Worm (Caenorhabditis elegans): Measurements from ENCODE around the gene R04B5.1.
A peak's percentile ranks its signal among the peaks of the same experiment; 100 is the strongest.

R04B5.1 gene

DNA sequence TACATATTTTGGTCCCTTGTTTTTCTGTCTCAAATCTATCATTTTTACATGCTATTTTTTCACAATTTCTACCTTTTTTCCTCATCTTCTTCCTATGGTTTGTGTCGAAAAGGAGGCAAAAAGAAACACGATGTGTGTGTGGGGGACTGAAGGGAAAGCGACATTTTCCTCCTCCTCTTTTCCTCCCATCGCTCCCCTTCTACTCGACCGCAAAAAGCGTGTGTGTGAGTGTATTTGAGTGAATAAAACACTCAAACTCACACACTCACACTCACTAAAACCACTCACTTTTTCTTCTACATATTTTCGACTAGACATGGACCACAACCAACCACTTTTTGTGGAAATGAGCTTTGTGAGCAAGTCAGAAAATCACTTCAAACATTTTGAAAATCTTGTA is 36.7 kb downstream of the R04B5.1 start (continued):
- TF ChIP-seq ceh-8 (GFP tag; optimal IDR thresholded peaks at IDR 0.05) (no peak), pqm-1 (tag; optimal IDR thresholded peaks at IDR 0.05) (no peak), efl-3 (GFP tag; optimal IDR thresholded peaks at IDR 0.05) (no peak), tbx-2 (tag; optimal IDR thresholded peaks at IDR 0.05) (no peak), lin-39 (tag; optimal IDR thresholded peaks at IDR 0.05) (no peak), mef-2 (tag; optimal IDR thresholded peaks at IDR 0.05) (no peak), mdl-1 (tag; optimal IDR thresholded peaks at IDR 0.05) (no peak), grh-1 (GFP tag; IDR thresholded peaks at IDR 0.05) (no peak), lin-14 (GFP tag; optimal IDR thresholded peaks at IDR 0.05) (peak; percentile 68), fos-1 (tag; optimal IDR thresholded peaks at IDR 0.05) (no peak), nhr-47 (tag; optimal IDR thresholded peaks at IDR 0.05) (peak; percentile 25), F16B12.6 (tag; optimal IDR thresholded peaks at IDR 0.05) (no peak), sup-37 (GFP tag; optimal IDR thresholded peaks at IDR 0.05) (no peak), pag-3 (tag; optimal IDR thresholded peaks at IDR 0.05; ENCODE audit: borderline replicate concordance, insufficient read depth) (no peak), blmp-1 (tag; optimal IDR thresholded peaks at IDR 0.05) (peak; percentile 3), aha-1 (tag; optimal IDR thresholded peaks at IDR 0.05) (no peak), Y116A8C.19 (tag; optimal IDR thresholded peaks at IDR 0.05; ENCODE audit: borderline replicate concordance) (no peak), nhr-237 (tag; optimal IDR thresholded peaks at IDR 0.05) (no peak), pax-3 (tag; optimal IDR thresholded peaks at IDR 0.05) (no peak), lsy-2 (tag; optimal IDR thresholded peaks at IDR 0.05) (peak; percentile 33 to 54), unc-98 (GFP tag; IDR thresholded peaks at IDR 0.05) (no peak), C34B4.2 (tag; optimal IDR thresholded peaks at IDR 0.05) (no peak), xbp-1 (tag; optimal IDR thresholded peaks at IDR 0.05) (no peak), ztf-4 (tag; optimal IDR thresholded peaks at IDR 0.05) (no peak), ceh-88 (GFP tag; IDR thresholded peaks at IDR 0.05) (no peak), irx-1 (tag; optimal IDR thresholded peaks at IDR 0.05) (no peak), ces-1 (GFP tag; optimal IDR thresholded peaks at IDR 0.05) (no peak), unc-30 (tag; optimal IDR thresholded peaks at IDR 0.05) (no peak), hlh-4 (tag; optimal IDR thresholded peaks at IDR 0.05) (no peak), hlh-17 (GFP tag; optimal IDR thresholded peaks at IDR 0.05; ENCODE audit: borderline replicate concordance) (no peak), elt-3 (tag; optimal IDR thresholded peaks at IDR 0.05) (no peak), rnt-1 (tag; optimal IDR thresholded peaks at IDR 0.05) (no peak), mab-9 (GFP tag; IDR thresholded peaks at IDR 0.05) (no peak)

- TF ChIP-seq fkh-4 (tag; optimal IDR thresholded peaks at IDR 0.05; ENCODE audit: borderline replicate concordance) (no peak), nhr-20 (tag; optimal IDR thresholded peaks at IDR 0.05) (peak; percentile 85), C04F5.9 (tag; optimal IDR thresholded peaks at IDR 0.05) (no peak), swsn-7 (tag; optimal IDR thresholded peaks at IDR 0.05) (peak; percentile 66), zip-4 (GFP tag; optimal IDR thresholded peaks at IDR 0.05) (no peak), mep-1 (tag; optimal IDR thresholded peaks at IDR 0.05) (peak; percentile 78), efl-3 (GFP tag; optimal IDR thresholded peaks at IDR 0.05) (no peak), xbp-1 (tag; optimal IDR thresholded peaks at IDR 0.05) (peak; percentile 26), hlh-4 (tag; optimal IDR thresholded peaks at IDR 0.05) (no peak), fkh-8 (tag; optimal IDR thresholded peaks at IDR 0.05) (peak; percentile 31), ces-1 (GFP tag; optimal IDR thresholded peaks at IDR 0.05) (no peak), unc-130 (tag; optimal IDR thresholded peaks at IDR 0.05) (no peak), lir-3 (tag; optimal IDR thresholded peaks at IDR 0.05; ENCODE audit: poor library complexity) (no peak), tbx-2 (tag; optimal IDR thresholded peaks at IDR 0.05) (peak; percentile 66), nhr-11 (tag; optimal IDR thresholded peaks at IDR 0.05) (no peak), lin-15B (tag; optimal IDR thresholded peaks at IDR 0.05) (no peak), ceh-8 (GFP tag; optimal IDR thresholded peaks at IDR 0.05) (peak; percentile 25), Y116A8C.19 (tag; optimal IDR thresholded peaks at IDR 0.05; ENCODE audit: borderline replicate concordance) (no peak), mab-9 (GFP tag; IDR thresholded peaks at IDR 0.05) (no peak), elt-2 (tag; optimal IDR thresholded peaks at IDR 0.05) (peak; percentile 85), nhr-19 (GFP tag; conservative IDR thresholded peaks at IDR 0.05) (peak; percentile 48), hlh-17 (GFP tag; optimal IDR thresholded peaks at IDR 0.05; ENCODE audit: borderline replicate concordance) (no peak), aly-2 (tag; optimal IDR thresholded peaks at IDR 0.05) (no peak), ceh-88 (GFP tag; IDR thresholded peaks at IDR 0.05) (no peak), isw-1 (GFP tag; IDR thresholded peaks at IDR 0.05) (no peak; the same call in 1 of the 2 replicates), blmp-1 (tag; optimal IDR thresholded peaks at IDR 0.05) (peak; percentile 91), mef-2 (tag; optimal IDR thresholded peaks at IDR 0.05) (no peak), elt-3 (tag; optimal IDR thresholded peaks at IDR 0.05) (peak in 3 of 6 experiments; percentile 7 to 49 (median 41)), sox-4 (tag; optimal IDR thresholded peaks at IDR 0.05) (no peak), dpl-1 (GFP tag; optimal IDR thresholded peaks at IDR 0.05) (peak; percentile 4 to 30 (median 7)), skn-1 (tag; optimal IDR thresholded peaks at IDR 0.05) (no peak)
Measured at ce11 chrV:10039837-10040236, 38.3 kb downstream of the R04B5.1 start.
